Fruit fly (Drosophila melanogaster) whole organism, embryonic: ENCODE measurements around the gene CG3777.

Source experiments
- Aef1 ChIP-seq: fragments of 200-800 bp; sonication (Bioruptor generic); IDR thresholded peaks from 3 replicates; pipeline ENCODE4 v1.3.6; 2022; ENCODE audit warnings: missing biosample characterization, missing genetic modification characterization
- Atf-2 ChIP-seq: fragments of 200-800 bp; sonication (Bioruptor generic); optimal IDR thresholded peaks from 2 replicates; lab custom pipeline; 2016; ENCODE audit warnings: missing biosample characterization, missing genetic modification characterization
- Atf3 ChIP-seq: fragments of 200-800 bp; sonication (Bioruptor generic); optimal IDR thresholded peaks from 3 replicates; lab custom pipeline; 2016; ENCODE audit warnings: missing biosample characterization, missing genetic modification characterization
- Atf6 ChIP-seq: fragments of 200-800 bp; sonication (Bioruptor generic); IDR thresholded peaks from 2 replicates; pipeline ENCODE4 v1.3.6; 2022; ENCODE audit warnings: missing biosample characterization, missing genetic modification characterization
- CG10267 ChIP-seq: fragments of 200-800 bp; sonication (Bioruptor generic); optimal IDR thresholded peaks from 2 replicates; lab custom pipeline; 2018; ENCODE audit warnings: missing biosample characterization, mild to moderate bottlenecking, missing genetic modification characterization, moderate library complexity
- CG10321 ChIP-seq: fragments of 200-800 bp; sonication (Bioruptor generic); IDR thresholded peaks from 2 replicates; pipeline ENCODE4 v1.3.6; 2022; ENCODE audit warnings: missing biosample characterization, missing genetic modification characterization
- CG10431 ChIP-seq: fragments of 200-800 bp; sonication (Bioruptor generic); optimal IDR thresholded peaks from 3 replicates; lab custom pipeline; 2018; ENCODE audit warnings: missing biosample characterization, mild to moderate bottlenecking, missing genetic modification characterization
- CG10543 ChIP-seq: fragments of 200-800 bp; sonication (Bioruptor generic); optimal IDR thresholded peaks from 3 replicates; lab custom pipeline; 2017; ENCODE audit warnings: missing biosample characterization, mild to moderate bottlenecking, missing genetic modification characterization, moderate library complexity
- CG10959 ChIP-seq: fragments of 200-800 bp; sonication (Bioruptor generic); IDR thresholded peaks from 2 replicates; pipeline ENCODE4 v1.3.6; 2022; ENCODE audit warnings: missing biosample characterization, missing genetic modification characterization
- CG10979 ChIP-seq: fragments of 200-800 bp; sonication (Bioruptor generic); optimal IDR thresholded peaks from 2 replicates; lab custom pipeline; 2018; ENCODE audit warnings: missing biosample characterization, mild to moderate bottlenecking, missing genetic modification characterization, moderate library complexity
- CG12769 ChIP-seq: fragments of 200-800 bp; sonication (Bioruptor generic); optimal IDR thresholded peaks from 2 replicates; lab custom pipeline; 2019; ENCODE audit warnings: missing biosample characterization, mild to moderate bottlenecking, missing genetic modification characterization, moderate library complexity
- CG15269 ChIP-seq: fragments of 200-800 bp; sonication (Bioruptor generic); optimal IDR thresholded peaks from 2 replicates; lab custom pipeline; 2018; ENCODE audit warnings: missing biosample characterization, mild to moderate bottlenecking, missing genetic modification characterization, moderate library complexity
- CG17186 ChIP-seq: fragments of 200-800 bp; sonication (Bioruptor generic); optimal IDR thresholded peaks from 3 replicates; lab custom pipeline; 2017; ENCODE audit warnings: missing biosample characterization, missing genetic modification reagents, missing genetic modification characterization
- CG17361 ChIP-seq: fragments of 200-800 bp; sonication (Bioruptor generic); IDR thresholded peaks from 3 replicates; pipeline ENCODE4 v1.3.6; 2022; ENCODE audit warnings: missing biosample characterization, missing genetic modification characterization
- CG2120 ChIP-seq: fragments of 200-800 bp; sonication (Bioruptor generic); optimal IDR thresholded peaks from 3 replicates; lab custom pipeline; 2016; ENCODE audit warnings: missing biosample characterization, missing genetic modification characterization
- CG2199 ChIP-seq: fragments of 200-800 bp; sonication (Bioruptor generic); IDR thresholded peaks from 3 replicates; pipeline ENCODE4 v1.3.6; 2022; ENCODE audit warnings: missing biosample characterization, missing genetic modification characterization
- CG2678 ChIP-seq: fragments of 200-800 bp; sonication (Bioruptor generic); optimal IDR thresholded peaks from 3 replicates; lab custom pipeline; 2019; ENCODE audit warnings: missing biosample characterization, mild to moderate bottlenecking, missing genetic modification characterization, moderate library complexity
- CG6254 ChIP-seq: fragments of 200-800 bp; sonication (Bioruptor generic); optimal IDR thresholded peaks from 3 replicates; lab custom pipeline; 2017; ENCODE audit warnings: mild to moderate bottlenecking, missing biosample characterization, missing genetic modification reagents, missing genetic modification characterization
- CG7556 ChIP-seq: fragments of 200-800 bp; sonication (Bioruptor generic); optimal IDR thresholded peaks from 2 replicates; lab custom pipeline; 2017; ENCODE audit warnings: missing biosample characterization, mild to moderate bottlenecking, missing genetic modification characterization
- CG7987 ChIP-seq: fragments of 200-800 bp; sonication (Bioruptor generic); optimal IDR thresholded peaks from 2 replicates; lab custom pipeline; 2018; ENCODE audit warnings: missing biosample characterization, mild to moderate bottlenecking, missing genetic modification characterization, moderate library complexity
- CG8290 ChIP-seq, 3 experiments: fragments of 200-800 bp; sonication (Bioruptor generic); optimal IDR thresholded peaks; 2 replicates each; lab custom pipeline; 2016 to 2019; ENCODE audit warnings: missing biosample characterization in 3 of 3, missing genetic modification characterization in 3 of 3, mild to moderate bottlenecking in 2 of 3, moderate library complexity in 1 of 3
- Chrac-16 ChIP-seq: fragments of 200-800 bp; sonication (Bioruptor generic); optimal IDR thresholded peaks from 3 replicates; lab custom pipeline; 2016; ENCODE audit warnings: missing biosample characterization, missing genetic modification characterization
- CoRest ChIP-seq: fragments of 200-800 bp; sonication (Bioruptor generic); optimal IDR thresholded peaks from 3 replicates; lab custom pipeline; 2018; ENCODE audit warnings: missing biosample characterization, mild to moderate bottlenecking, missing genetic modification characterization, moderate library complexity
- D19A ChIP-seq: fragments of 200-800 bp; optimal IDR thresholded peaks from 3 replicates; lab custom pipeline; 2019; ENCODE audit warnings: missing biosample characterization, mild to moderate bottlenecking, missing genetic modification characterization, moderate library complexity
- Dbx ChIP-seq: fragments of 200-800 bp; sonication (Bioruptor generic); IDR thresholded peaks from 3 replicates; pipeline ENCODE4 v1.3.6; 2022; ENCODE audit warnings: missing biosample characterization, missing genetic modification characterization
- Dip3 ChIP-seq: fragments of 200-800 bp; sonication (Bioruptor generic); optimal IDR thresholded peaks from 3 replicates; lab custom pipeline; 2016; ENCODE audit warnings: missing biosample characterization, missing genetic modification characterization
- Fer1 ChIP-seq: fragments of 200-800 bp; sonication (Bioruptor generic); optimal IDR thresholded peaks from 2 replicates; lab custom pipeline; 2017; ENCODE audit warnings: missing biosample characterization, mild to moderate bottlenecking, missing genetic modification characterization
- Hand ChIP-seq: fragments of 200-800 bp; sonication (Bioruptor generic); optimal IDR thresholded peaks from 2 replicates; lab custom pipeline; 2017; ENCODE audit warnings: mild to moderate bottlenecking, missing biosample characterization, missing genetic modification reagents, missing genetic modification characterization
- Hr78 ChIP-seq, 2 experiments: fragments of 200-800 bp in 1 of 2; fragments of >200 bp in 1 of 2; sonication (Bioruptor generic) in 1 of 2; optimal IDR thresholded peaks; 2 replicates each; lab custom pipeline; 2017 to 2019; ENCODE audit warnings: missing biosample characterization in 2 of 2, missing genetic modification characterization in 2 of 2, mild to moderate bottlenecking in 1 of 2, moderate library complexity in 1 of 2
- PHDP ChIP-seq: fragments of 200-800 bp; sonication (Bioruptor generic); optimal IDR thresholded peaks from 3 replicates; lab custom pipeline; 2018; ENCODE audit warnings: missing biosample characterization, mild to moderate bottlenecking, missing genetic modification characterization, moderate library complexity
- Sox100B ChIP-seq: fragments of 200-800 bp; sonication (Bioruptor generic); optimal IDR thresholded peaks from 3 replicates; lab custom pipeline; 2018; ENCODE audit warnings: missing biosample characterization, mild to moderate bottlenecking, missing genetic modification characterization
- Ssrp ChIP-seq: fragments of 200-800 bp; sonication (Bioruptor generic); optimal IDR thresholded peaks from 2 replicates; lab custom pipeline; 2018; ENCODE audit warnings: missing biosample characterization, mild to moderate bottlenecking, missing genetic modification characterization, moderate library complexity
- TFAM ChIP-seq: fragments of 200-800 bp; sonication (Bioruptor generic); optimal IDR thresholded peaks from 2 replicates; lab custom pipeline; 2017; ENCODE audit warnings: missing biosample characterization, missing genetic modification characterization, inconsistent platforms
- YL-1 ChIP-seq: fragments of 200-800 bp; sonication (Bioruptor generic); optimal IDR thresholded peaks from 3 replicates; lab custom pipeline; 2017; ENCODE audit warnings: missing biosample characterization, mild to moderate bottlenecking, missing genetic modification characterization
- al ChIP-seq: fragments of 200-800 bp; sonication (Bioruptor generic); IDR thresholded peaks from 2 replicates; pipeline ENCODE4 v1.3.6; 2022; ENCODE audit warnings: missing biosample characterization, missing genetic modification characterization
- bab2 ChIP-seq: fragments of 200-800 bp; sonication (Bioruptor generic); optimal IDR thresholded peaks from 2 replicates; lab custom pipeline; 2016; ENCODE audit warnings: missing biosample characterization, missing genetic modification characterization
- cas ChIP-seq: fragments of 200-800 bp; sonication (Bioruptor generic); IDR thresholded peaks from 2 replicates; pipeline ENCODE4 v1.3.6; 2022; ENCODE audit warnings: missing biosample characterization, missing genetic modification characterization
- cg ChIP-seq: fragments of 200-800 bp; sonication (Bioruptor generic); optimal IDR thresholded peaks from 3 replicates; lab custom pipeline; 2019; ENCODE audit warnings: missing biosample characterization, mild to moderate bottlenecking, missing genetic modification characterization, moderate library complexity
- ci ChIP-seq: fragments of 200-800 bp; sonication (Bioruptor generic); IDR thresholded peaks from 3 replicates; pipeline ENCODE4 v1.3.6; 2022; ENCODE audit warnings: missing biosample characterization, missing genetic modification characterization
- dmrt99B ChIP-seq: fragments of 200-800 bp; sonication (Bioruptor generic); optimal IDR thresholded peaks from 2 replicates; lab custom pipeline; 2018; ENCODE audit warnings: missing biosample characterization, mild to moderate bottlenecking, missing genetic modification characterization, moderate library complexity
- dysf ChIP-seq: fragments of 200-800 bp; sonication (Bioruptor generic); IDR thresholded peaks from 3 replicates; pipeline ENCODE4 v1.3.6; 2022; ENCODE audit warnings: missing biosample characterization, missing genetic modification characterization
- ems ChIP-seq: fragments of 200-800 bp; sonication (Bioruptor generic); optimal IDR thresholded peaks from 3 replicates; lab custom pipeline; 2016; ENCODE audit warnings: missing biosample characterization, missing genetic modification characterization
- esg ChIP-seq: fragments of 200-800 bp; sonication (Bioruptor generic); conservative IDR thresholded peaks from 2 replicates; pipeline ENCODE4 v1.3.6; 2022; ENCODE audit warnings: missing biosample characterization, missing genetic modification characterization
- jumu ChIP-seq: fragments of 200-800 bp; sonication (Bioruptor generic); optimal IDR thresholded peaks from 3 replicates; lab custom pipeline; 2016; ENCODE audit warnings: missing biosample characterization, missing genetic modification characterization
- run ChIP-seq: fragments of 200-800 bp; sonication (Bioruptor generic); optimal IDR thresholded peaks from 3 replicates; lab custom pipeline; 2018; ENCODE audit warnings: missing biosample characterization, mild to moderate bottlenecking, missing genetic modification characterization
- sc ChIP-seq, 3 experiments: fragments of >200 bp in 2 of 3; fragments of 200-800 bp in 1 of 3; sonication (Bioruptor generic) in 1 of 3; optimal IDR thresholded peaks; 2 replicates in 2 of 3; 3 replicates in 1 of 3; lab custom pipeline; 2017; ENCODE audit warnings: mild to moderate bottlenecking in 1 of 3, missing biosample characterization in 1 of 3, missing genetic modification characterization in 1 of 3, missing genetic modification reagents in 1 of 3
- so ChIP-seq: fragments of 200-800 bp; sonication (Bioruptor generic); IDR thresholded peaks from 3 replicates; pipeline ENCODE4 v1.3.6; 2022; ENCODE audit warnings: missing biosample characterization, missing genetic modification characterization
- usp ChIP-seq: fragments of >200 bp; optimal IDR thresholded peaks from 2 replicates; lab custom pipeline; 2017; ENCODE audit warnings: missing biosample characterization, missing genetic modification characterization
- zen ChIP-seq: fragments of 200-800 bp; sonication (Bioruptor generic); optimal IDR thresholded peaks from 3 replicates; lab custom pipeline; 2018; ENCODE audit warnings: missing biosample characterization, mild to moderate bottlenecking, missing genetic modification characterization, moderate library complexity
- zf30C ChIP-seq: fragments of 200-800 bp; sonication (Bioruptor generic); optimal IDR thresholded peaks from 3 replicates; lab custom pipeline; 2018; ENCODE audit warnings: missing biosample characterization, mild to moderate bottlenecking, missing genetic modification characterization

Gene CG3777

DNA sequence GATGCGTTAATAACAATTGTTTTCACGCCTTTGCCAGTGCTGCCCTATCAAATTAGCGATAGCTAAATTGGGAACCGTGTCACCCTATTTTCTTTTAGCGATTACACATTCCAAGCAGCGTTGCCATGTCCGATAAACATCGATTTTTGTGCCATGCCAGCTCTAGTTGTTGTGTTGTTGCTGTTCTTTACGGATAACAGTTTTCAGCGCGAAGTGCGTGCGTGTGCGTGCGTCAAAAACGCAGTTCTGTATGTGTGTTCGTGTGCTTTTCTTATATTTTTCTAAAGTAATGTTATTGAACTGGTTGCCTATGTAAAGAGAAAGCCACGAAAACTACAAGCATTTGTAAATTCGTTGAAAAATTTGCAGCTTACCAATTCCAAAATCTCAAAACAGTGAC, 33.7 kb upstream of the CG3777 start, which contains the start of the genes CG3038 and G9a (continued):
- peak; percentile 73 for TF ChIP-seq CG17186 (GFP tag; lab: Kevin White, UChicago)
- TF ChIP-seq CG2120 (GFP tag; lab: Kevin White, UChicago) = peak; percentile 47
- TF ChIP-seq CG2199 = no peak
- TF ChIP-seq Dbx (GFP tag; lab: Robert Waterston, UW) = no peak
- no peak for TF ChIP-seq usp (GFP tag; lab: Kevin White, UChicago)
- TF ChIP-seq CG10979 (tag; lab: Kevin White, UChicago) = peak; percentile 4
- TF ChIP-seq Atf6 (GFP tag; lab: Robert Waterston, UW) = no peak
- TF ChIP-seq CG10959 (GFP tag; lab: Robert Waterston, UW) = no peak
- TF ChIP-seq CG10543 = peak; percentile 24
- TF ChIP-seq PHDP = peak; percentile 14
- TF ChIP-seq Sox100B (GFP tag; lab: Kevin White, UChicago) = no peak
- no peak for TF ChIP-seq so (GFP tag; lab: Robert Waterston, UW)
- TF ChIP-seq Dip3 = peak; percentile 23
- TF ChIP-seq CG17361 (GFP tag; lab: Robert Waterston, UW) = no peak
- TF ChIP-seq run (tag; lab: Kevin White, UChicago) = no peak
- peak; percentile 0 for TF ChIP-seq Hand
- no peak for TF ChIP-seq Hr78 (GFP tag; optimal IDR thresholded peaks at IDR 0.05; lab: Kevin White, UChicago)
- TF ChIP-seq CG8290 (GFP tag; optimal IDR thresholded peaks at IDR 0.05; lab: Kevin White, UChicago) = peak; percentile 44
- TF ChIP-seq CG8290 (tag; optimal IDR thresholded peaks at IDR 0.05; lab: Kevin White, UChicago) = peak; percentile 47 to 81
- TF ChIP-seq CG15269 (tag; lab: Kevin White, UChicago) = no peak
- TF ChIP-seq esg (GFP tag; lab: Robert Waterston, UW) = no peak
- TF ChIP-seq zen (tag; lab: Kevin White, UChicago) = peak; percentile 56
- peak; percentile 90 for TF ChIP-seq cg (GFP tag; lab: Kevin White, UChicago)
- no peak for TF ChIP-seq Atf-2
- peak; percentile 31 for TF ChIP-seq jumu
- TF ChIP-seq sc (optimal IDR thresholded peaks at IDR 0.05; lab: Kevin White, UChicago) = no peak
- no peak for TF ChIP-seq sc (GFP tag; optimal IDR thresholded peaks at IDR 0.05; lab: Kevin White, UChicago)
- no peak for TF ChIP-seq Ssrp
- TF ChIP-seq bab2 = peak; percentile 9
- no peak for TF ChIP-seq CG10321 (GFP tag; lab: Robert Waterston, UW)
- TF ChIP-seq TFAM (GFP tag; lab: Kevin White, UChicago) = no peak
- peak; percentile 25 for TF ChIP-seq Atf3
- no peak for TF ChIP-seq ci (GFP tag; lab: Robert Waterston, UW)
- TF ChIP-seq dmrt99B = no peak
- no peak for TF ChIP-seq al (GFP tag; lab: Robert Waterston, UW)
- TF ChIP-seq CoRest (tag; lab: Kevin White, UChicago) = peak; percentile 61
- peak; percentile 42 for TF ChIP-seq CG6254 (GFP tag; lab: Kevin White, UChicago)
- no peak for TF ChIP-seq D19A (tag; lab: Kevin White, UChicago)
- peak; percentile 23 for TF ChIP-seq CG7556 (GFP tag; lab: Kevin White, UChicago)
- TF ChIP-seq CG2678 (tag; lab: Kevin White, UChicago) = no peak
- TF ChIP-seq dysf (GFP tag; lab: Robert Waterston, UW) = no peak
- peak; percentile 36 for TF ChIP-seq ems (GFP tag; lab: Kevin White, UChicago)
- peak; percentile 25 for TF ChIP-seq CG10431 (GFP tag; lab: Kevin White, UChicago)
- TF ChIP-seq cas (GFP tag; lab: Robert Waterston, UW) = no peak
- peak; percentile 46 for TF ChIP-seq Fer1 (GFP tag; lab: Kevin White, UChicago)
- peak; percentile 44 for TF ChIP-seq CG7987 (GFP tag; lab: Kevin White, UChicago)
- no peak for TF ChIP-seq Aef1 (GFP tag; lab: Robert Waterston, UW)
- peak; percentile 23 for TF ChIP-seq Chrac-16 (GFP tag; lab: Kevin White, UChicago)
- no peak for TF ChIP-seq zf30C (GFP tag; lab: Kevin White, UChicago)
- TF ChIP-seq CG12769 (tag; lab: Kevin White, UChicago) = peak; percentile 31
- TF ChIP-seq YL-1 (GFP tag; lab: Kevin White, UChicago) = peak; percentile 91
- peak; percentile 59 for TF ChIP-seq CG10267 (tag; lab: Kevin White, UChicago)
